Worm (Caenorhabditis elegans) whole organism, mixed stage, embryonic: Measurements from ENCODE around the gene idh-2.

Experiments
- ceh-83 ChIP-seq: fragments of 200-800 bp; sonication (Bioruptor generic); optimal IDR thresholded peaks from 2 replicates; lab custom pipeline; 2018; ENCODE audit warnings: mild to moderate bottlenecking, missing genetic modification characterization, missing compliant biosample characterization
- ces-1 ChIP-seq: fragments of 150-350 bp; optimal IDR thresholded peaks from 2 replicates; lab custom pipeline; 2014; ENCODE audit warnings: missing biosample characterization, missing genetic modification reagents, missing genetic modification characterization
- cnd-1 ChIP-seq: fragments of 200-800 bp; sonication (Bioruptor generic); optimal IDR thresholded peaks from 2 replicates; lab custom pipeline; 2018; ENCODE audit warnings: mild to moderate bottlenecking, missing genetic modification characterization, missing compliant biosample characterization
- flh-1 ChIP-seq: fragments of 200-800 bp; sonication (Bioruptor generic); optimal IDR thresholded peaks from 2 replicates; lab custom pipeline; 2018; ENCODE audit warnings: mild to moderate bottlenecking, missing genetic modification characterization, moderate library complexity, missing compliant biosample characterization
- lin-13 ChIP-seq: fragments of 150-350 bp; optimal IDR thresholded peaks from 2 replicates; lab custom pipeline; 2014; ENCODE audit warnings: missing biosample characterization, missing genetic modification characterization
- lsy-2 ChIP-seq: fragments of 150-350 bp; optimal IDR thresholded peaks from 2 replicates; lab custom pipeline; 2014; ENCODE audit warnings: missing biosample characterization, missing genetic modification characterization
- nhr-76 ChIP-seq: sonication (generic microtip); optimal IDR thresholded peaks from 2 replicates; lab custom pipeline; 2017; ENCODE audit warnings: missing biosample characterization, missing genetic modification characterization
- unc-39 ChIP-seq: fragments of 150-350 bp; optimal IDR thresholded peaks from 2 replicates; lab custom pipeline; 2014; ENCODE audit warnings: missing biosample characterization, missing genetic modification characterization
- unc-62 ChIP-seq: fragments of 150-350 bp; optimal IDR thresholded peaks from 2 replicates; lab custom pipeline; 2014; ENCODE audit warnings: missing biosample characterization, missing genetic modification reagents, missing genetic modification characterization

DNA sequence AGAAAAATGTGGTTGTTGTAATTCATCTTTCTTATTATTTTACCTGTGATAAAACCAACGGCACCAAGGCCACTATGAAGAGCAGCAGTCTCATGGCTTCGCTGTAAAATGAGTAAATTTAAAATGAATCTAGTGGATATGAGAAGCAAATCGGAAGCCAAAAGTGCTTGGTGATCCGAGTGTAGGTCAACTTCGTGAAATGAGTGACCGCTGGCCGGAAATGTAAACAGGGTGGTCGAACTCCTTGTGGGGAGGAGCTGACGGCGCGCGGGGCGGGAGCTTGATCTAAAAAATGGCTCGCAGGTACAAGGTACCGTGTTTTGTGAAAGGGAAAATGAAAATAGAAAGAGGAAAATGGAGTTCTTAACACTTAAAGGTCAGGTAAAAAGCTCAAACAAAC is 19.1 kb upstream of the idh-2 start, which contains the start of gene C34F6.1:
- TF ChIP-seq ces-1 (no peak), cnd-1 (tag; lab: Kevin White, UChicago) (no peak), flh-1 (GFP tag; lab: Kevin White, UChicago) (no peak), lin-13 (tag; lab: Kevin White, UChicago) (no peak), nhr-76 (tag; lab: Kevin White, UChicago) (no peak), unc-62 (GFP tag; lab: Kevin White, UChicago) (no peak), unc-39 (tag; lab: Kevin White, UChicago) (no peak), lsy-2 (tag; lab: Kevin White, UChicago) (no peak), ceh-83 (GFP tag; lab: Kevin White, UChicago) (no peak)
